Worm (Caenorhabditis elegans): ENCODE results near the gene clec-117.

Gene clec-117

ce11 chrII:303927-304711 is 7.3 kb upstream of the clec-117 start:
- TF ChIP-seq egrh-3 (GFP tag; IDR thresholded peaks at IDR 0.05) = peak; percentile 23; the same call in 1 of the 2 replicates
- no peak for TF ChIP-seq hmg-1.2 (GFP tag; IDR thresholded peaks at IDR 0.05)
- TF ChIP-seq zfh-2 (GFP tag; conservative IDR thresholded peaks at IDR 0.05) = peak; percentile 87
- no peak for TF ChIP-seq lag-1 (GFP tag; IDR thresholded peaks at IDR 0.05)

ce11 chrII:300977-301772 is 4.4 kb upstream of the clec-117 start, which contains the start of gene K01A2.5:
Gene K01A2.5, plus strand, starts transcription at chrII:301273.
- TF ChIP-seq rpc-1 (optimal IDR thresholded peaks at IDR 0.05) (peak; percentile 51), rpc-1 (tag; optimal IDR thresholded peaks at IDR 0.05) (no peak), hsf-1 (GFP tag; IDR thresholded peaks at IDR 0.05) (peak; percentile 85), F55B11.4 (tag; optimal IDR thresholded peaks at IDR 0.05; ENCODE audit: borderline replicate concordance, insufficient read depth) (no peak)

ce11 chrII:299684-300083 is 2.9 kb upstream of the clec-117 start, which contains the start of gene K01A2.6:
Gene K01A2.6, plus strand, starts transcription at chrII:299984.
- no peak for TF ChIP-seq dpff-1 (tag; optimal IDR thresholded peaks at IDR 0.05)
- TF ChIP-seq ztf-3 (GFP tag; optimal IDR thresholded peaks at IDR 0.05) = no peak
- no peak for TF ChIP-seq hmg-20 (GFP tag; IDR thresholded peaks at IDR 0.05)
- TF ChIP-seq unc-130 (GFP tag; optimal IDR thresholded peaks at IDR 0.05) = no peak
- TF ChIP-seq efl-1 (GFP tag; optimal IDR thresholded peaks at IDR 0.05) = no peak

- no peak for TF ChIP-seq nfya-1 (tag; optimal IDR thresholded peaks at IDR 0.05; ENCODE audit: borderline replicate concordance, insufficient read depth)
- TF ChIP-seq nhr-90 (tag; optimal IDR thresholded peaks at IDR 0.05) = no peak
- TF ChIP-seq B0336.3 (GFP tag; IDR thresholded peaks at IDR 0.05) = no peak
- no peak for TF ChIP-seq lsy-27 (tag; optimal IDR thresholded peaks at IDR 0.05; ENCODE audit: borderline replicate concordance, insufficient read depth)
- no peak for TF ChIP-seq lsl-1 (GFP tag; optimal IDR thresholded peaks at IDR 0.05)
- TF ChIP-seq F52B5.7 (tag; optimal IDR thresholded peaks at IDR 0.05) = no peak
- no peak for TF ChIP-seq aptf-2 (GFP tag; conservative IDR thresholded peaks at IDR 0.05)
- TF ChIP-seq dpff-1 (tag; optimal IDR thresholded peaks at IDR 0.05) = no peak
- no peak for TF ChIP-seq Y79H2A.3 (GFP tag; conservative IDR thresholded peaks at IDR 0.05)
Measured at ce11 chrII:294606-295005, 2.2 kb downstream of the clec-117 start, which contains the start of gene B0432.11. Gene B0432.11, minus strand, starts transcription at chrII:294706.

ce11 chrII:290282-290681 is 6.5 kb downstream of the clec-117 start, which contains the start of gene djr-1.1:
Gene djr-1.1, plus strand, starts transcription at chrII:290582.
- TF ChIP-seq madf-8 (GFP tag; conservative IDR thresholded peaks at IDR 0.05) = no peak
- TF ChIP-seq F57A8.1 (GFP tag; optimal IDR thresholded peaks at IDR 0.05) = no peak
- TF ChIP-seq tbx-9 (tag; optimal IDR thresholded peaks at IDR 0.05; ENCODE audit: borderline replicate concordance) = no peak
- TF ChIP-seq lin-26 (GFP tag; IDR thresholded peaks at IDR 0.05) = no peak
- TF ChIP-seq bed-1 (GFP tag; IDR thresholded peaks at IDR 0.05) = no peak
- TF ChIP-seq snpc-1.1 (tag; optimal IDR thresholded peaks at IDR 0.05; ENCODE audit: insufficient read depth) = no peak
- no peak for TF ChIP-seq hrde-1 (tag; optimal IDR thresholded peaks at IDR 0.05; ENCODE audit: borderline replicate concordance)
- no peak for TF ChIP-seq nhr-179 (tag; optimal IDR thresholded peaks at IDR 0.05)
- no peak for TF ChIP-seq pbrm-1 (GFP tag; IDR thresholded peaks at IDR 0.05)

All from whole organism, young adult.